Fruit fly (Drosophila melanogaster) whole organism, prepupa: Measurements from ENCODE around the gene Slc25A46b.

Source experiments
- CG10669 ChIP-seq: fragments of 200-800 bp; sonication (Bioruptor generic); optimal IDR thresholded peaks from 3 replicates; lab custom pipeline; 2018; ENCODE audit warnings: missing biosample characterization, mild to moderate bottlenecking, missing genetic modification characterization, moderate library complexity
- CG11294 ChIP-seq: fragments of 200-800 bp; sonication (Bioruptor generic); IDR thresholded peaks from 2 replicates; pipeline ENCODE4 v1.3.6; 2022; ENCODE audit warnings: missing biosample characterization, missing genetic modification characterization
- CG11762 ChIP-seq: fragments of 200-800 bp; sonication (Bioruptor generic); optimal IDR thresholded peaks from 3 replicates; lab custom pipeline; 2016; ENCODE audit warnings: missing biosample characterization, missing genetic modification characterization; ENCODE audit not compliant: insufficient read depth
- CG1621 ChIP-seq: fragments of 200-800 bp; sonication (Bioruptor generic); optimal IDR thresholded peaks from 3 replicates; lab custom pipeline; 2018; ENCODE audit warnings: missing biosample characterization, mild to moderate bottlenecking, missing genetic modification characterization
- CG31627 ChIP-seq: fragments of 200-800 bp; sonication (Bioruptor generic); optimal IDR thresholded peaks from 3 replicates; lab custom pipeline; 2016; ENCODE audit warnings: missing biosample characterization, missing genetic modification characterization
- CG32006 ChIP-seq: fragments of 200-800 bp; sonication (Bioruptor generic); optimal IDR thresholded peaks from 3 replicates; lab custom pipeline; 2017; ENCODE audit warnings: missing biosample characterization, mild to moderate bottlenecking, missing genetic modification characterization
- CG6276 ChIP-seq: fragments of 200-800 bp; sonication (Bioruptor generic); optimal IDR thresholded peaks from 2 replicates; lab custom pipeline; 2017; ENCODE audit warnings: missing biosample characterization, mild to moderate bottlenecking, missing genetic modification characterization
- CG6808 ChIP-seq: fragments of 200-800 bp; sonication (Bioruptor generic); optimal IDR thresholded peaks from 3 replicates; lab custom pipeline; 2017; ENCODE audit warnings: missing biosample characterization, missing genetic modification characterization, mild to moderate bottlenecking, moderate library complexity, missing genetic modification reagents
- CG7368 ChIP-seq: fragments of 200-800 bp; sonication (Bioruptor generic); optimal IDR thresholded peaks from 3 replicates; lab custom pipeline; 2016; ENCODE audit warnings: missing biosample characterization, missing genetic modification characterization
- Eip78C ChIP-seq: fragments of 200-800 bp; sonication (Bioruptor generic); peaks from one replicate; lab custom pipeline; 2016; ENCODE audit warnings: missing biosample characterization, missing genetic modification characterization
- OdsH ChIP-seq: fragments of 200-800 bp; sonication (Bioruptor generic); optimal IDR thresholded peaks from 3 replicates; lab custom pipeline; 2016; ENCODE audit warnings: missing biosample characterization, missing genetic modification characterization
- Smox ChIP-seq: fragments of 200-800 bp; sonication (Bioruptor generic); optimal IDR thresholded peaks from 3 replicates; lab custom pipeline; 2016; ENCODE audit warnings: missing biosample characterization, missing genetic modification characterization
- Sox102F ChIP-seq: fragments of 200-800 bp; sonication (Bioruptor generic); optimal IDR thresholded peaks from 2 replicates; lab custom pipeline; 2016; ENCODE audit warnings: missing biosample characterization, mild to moderate bottlenecking, missing genetic modification characterization

DNA sequence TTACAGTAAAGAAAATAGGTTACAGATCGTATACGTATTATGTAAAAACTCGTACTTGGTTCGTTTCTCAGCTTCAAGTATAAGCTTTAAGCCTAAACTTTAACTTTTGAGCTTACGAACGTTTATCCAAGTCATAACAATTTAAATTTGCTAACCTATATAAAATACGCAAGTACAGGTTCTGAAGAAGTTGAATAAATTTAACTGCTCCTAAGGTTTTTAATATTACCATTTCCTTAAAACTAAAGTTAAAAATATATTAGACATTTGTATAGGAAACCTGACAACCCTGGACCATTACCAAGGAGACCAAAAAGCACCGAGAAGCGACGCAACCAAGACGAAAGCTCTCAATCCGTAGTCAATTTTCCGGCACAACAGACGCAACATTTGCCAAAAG lies 23.3 kb downstream of the Slc25A46b start, which contains the start of gene CG5758:
- TF ChIP-seq CG7368 (GFP tag; lab: Kevin White, UChicago) (no peak), CG11294 (GFP tag; lab: Robert Waterston, UW) (no peak), CG11762 (GFP tag; lab: Kevin White, UChicago) (no peak), Smox (GFP tag; lab: Kevin White, UChicago) (peak; percentile 50), CG1621 (tag; lab: Kevin White, UChicago) (peak; percentile 79), CG6276 (GFP tag; lab: Kevin White, UChicago) (no peak), CG10669 (GFP tag; lab: Kevin White, UChicago) (no peak), CG31627 (peak; percentile 14), CG6808 (GFP tag; lab: Kevin White, UChicago) (no peak), CG32006 (GFP tag; lab: Kevin White, UChicago) (no peak), OdsH (GFP tag; lab: Kevin White, UChicago) (peak; percentile 26), Sox102F (GFP tag; lab: Kevin White, UChicago) (no peak), Eip78C (peak; percentile 82)
